Fruit fly (Drosophila melanogaster): ENCODE measurements around the gene CG43784.

DNA sequence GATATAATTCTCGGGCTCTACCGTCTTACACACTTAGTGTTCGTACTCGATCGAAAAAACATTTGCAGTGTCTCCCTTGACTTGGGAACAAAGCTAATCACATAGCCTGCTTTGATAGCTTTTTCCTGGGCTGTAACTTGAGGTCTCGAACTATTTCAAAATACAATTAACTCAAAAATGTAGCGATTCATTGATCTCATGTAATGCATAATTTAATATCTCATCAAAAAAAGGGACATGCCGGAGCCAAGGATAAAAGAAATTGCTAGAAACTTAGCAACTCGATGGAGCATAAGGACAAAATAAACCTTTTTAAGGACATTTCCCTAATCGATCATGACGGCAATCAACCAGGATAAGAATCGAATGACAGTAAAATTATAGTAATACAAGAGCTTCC is 43.9 kb upstream of the CG43784 start, which contains the start of gene lky:
- no peak for TF ChIP-seq CG9948 (tag; optimal IDR thresholded peaks at IDR 0.05)
- no peak for TF ChIP-seq fd96Ca (GFP tag; IDR thresholded peaks at IDR 0.05)
- no peak for TF ChIP-seq CG32121 (GFP tag; IDR thresholded peaks at IDR 0.05)
- no peak for TF ChIP-seq rn (GFP tag; IDR thresholded peaks at IDR 0.05)
- TF ChIP-seq CG13204 (GFP tag; optimal IDR thresholded peaks at IDR 0.05), result no peak
- no peak for TF ChIP-seq CG14655 (GFP tag; optimal IDR thresholded peaks at IDR 0.05)
- TF ChIP-seq CG8301 (tag; optimal IDR thresholded peaks at IDR 0.05), result no peak
- TF ChIP-seq Pif1B (GFP tag; optimal IDR thresholded peaks at IDR 0.05), result no peak
- no peak for TF ChIP-seq Pif1A (GFP tag; optimal IDR thresholded peaks at IDR 0.05)
- TF ChIP-seq CG4496 (GFP tag; IDR thresholded peaks at IDR 0.05), result no peak
